Worm (Caenorhabditis elegans): ENCODE results near the gene Y54G9A.7.

Gene Y54G9A.7

DNA sequence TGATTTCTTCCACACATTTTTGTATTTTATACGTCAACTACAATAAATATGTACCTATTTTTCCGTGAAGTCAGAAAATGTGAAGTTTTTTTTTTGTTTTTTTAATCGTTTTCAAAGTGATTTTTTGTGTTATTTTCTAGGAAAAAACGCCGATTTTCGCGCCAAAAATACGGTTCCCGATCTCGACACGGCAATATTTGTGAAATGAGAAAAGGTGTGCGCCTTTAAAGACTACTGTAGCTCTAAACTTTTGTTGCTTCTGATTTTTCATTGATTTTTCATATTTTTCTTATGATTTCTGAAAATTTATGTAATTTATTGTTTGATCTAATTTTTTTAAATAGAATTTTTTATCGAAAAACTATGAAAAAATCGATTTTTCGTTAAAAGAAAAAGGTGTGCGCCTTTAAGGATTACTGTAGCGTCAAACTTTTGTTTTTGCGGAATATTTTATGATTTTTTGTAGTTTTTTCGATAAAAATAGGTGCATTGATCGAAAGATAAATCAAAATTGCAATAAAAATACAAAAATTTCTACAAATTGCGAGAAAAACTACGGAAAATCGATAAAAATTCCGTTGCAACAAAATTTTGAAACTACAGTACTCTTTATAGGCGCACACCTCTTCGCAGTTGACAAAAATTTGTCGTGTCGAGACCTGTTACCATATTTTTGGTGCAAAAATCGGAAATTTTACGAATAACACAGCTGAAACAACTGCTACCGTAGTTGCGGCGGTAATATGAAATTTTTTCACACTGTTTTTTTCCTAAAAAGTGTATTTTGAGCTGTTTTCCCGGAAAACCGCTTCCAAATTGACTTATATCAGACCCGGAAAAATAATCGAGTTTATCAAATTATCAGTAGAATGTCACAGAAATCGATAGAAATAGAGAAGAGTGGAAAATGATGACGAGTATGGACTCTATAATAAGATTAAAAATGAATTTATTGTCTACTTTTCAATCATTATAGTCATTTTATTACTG, 30.0 kb downstream of the Y54G9A.7 start, which contains the start of gene kqt-3 (continued):
- TF ChIP-seq tbp1 (GFP tag; optimal IDR thresholded peaks at IDR 0.05): no peak
- no peak for TF ChIP-seq ztf-28 (GFP tag; IDR thresholded peaks at IDR 0.05)
- TF ChIP-seq sdz-38 (tag; optimal IDR thresholded peaks at IDR 0.05): no peak
- TF ChIP-seq ceh-100 (GFP tag; IDR thresholded peaks at IDR 0.05): no peak
- TF ChIP-seq lsl-1 (GFP tag; optimal IDR thresholded peaks at IDR 0.05): peak; percentile 87
- peak; percentile 69 for TF ChIP-seq xnd-1 (tag; optimal IDR thresholded peaks at IDR 0.05)
- peak; percentile 57 for TF ChIP-seq madf-8 (GFP tag; conservative IDR thresholded peaks at IDR 0.05)
- TF ChIP-seq unc-62 (GFP tag; optimal IDR thresholded peaks at IDR 0.05): no peak
- no peak for TF ChIP-seq let-526 (GFP tag; IDR thresholded peaks at IDR 0.05)
- no peak for TF ChIP-seq aptf-2 (GFP tag; conservative IDR thresholded peaks at IDR 0.05)
- no peak for TF ChIP-seq aptf-3 (GFP tag; IDR thresholded peaks at IDR 0.05)
- no peak for TF ChIP-seq rcor-1 (GFP tag; IDR thresholded peaks at IDR 0.05)

DNA sequence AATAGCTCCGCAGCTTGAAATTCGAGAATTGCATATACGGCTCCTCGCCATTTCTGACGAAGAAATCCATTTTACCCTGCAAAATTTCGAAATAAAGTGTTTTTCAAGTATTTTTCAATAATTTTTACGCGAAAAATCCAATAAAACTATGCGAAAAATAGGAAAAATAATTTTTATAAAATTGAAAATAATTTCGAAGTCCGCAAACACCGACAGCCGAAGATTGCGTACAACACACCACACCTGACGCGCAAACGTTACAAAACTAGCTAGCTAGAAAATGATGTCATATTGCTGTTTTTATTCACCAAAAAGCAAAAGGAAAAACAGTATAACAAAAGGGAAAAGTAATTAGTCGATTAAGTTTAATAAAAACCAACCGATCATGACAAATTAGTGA, 30.9 kb downstream of the Y54G9A.7 start, which contains the start of gene rpoa-1:
rpoa-1 (minus strand) TSS at position 84 of the 400 bp plus-strand sequence.
- no peak for TF ChIP-seq snpc-4 (GFP tag; optimal IDR thresholded peaks at IDR 0.05)
- peak in 1 of 4 experiments; percentile 8 for TF ChIP-seq snpc-4 (tag; optimal IDR thresholded peaks at IDR 0.05)
- TF ChIP-seq madf-8 (GFP tag; conservative IDR thresholded peaks at IDR 0.05): peak; percentile 18; the same call in 1 of the 2 replicates
- peak; percentile 36 for TF ChIP-seq lsl-1 (GFP tag; optimal IDR thresholded peaks at IDR 0.05)
- no peak for TF ChIP-seq cebp-1 (GFP tag; IDR thresholded peaks at IDR 0.05)
- TF ChIP-seq cebp-1 (tag; optimal IDR thresholded peaks at IDR 0.05): no peak
- peak; percentile 57; the same call in 1 of the 2 replicates for TF ChIP-seq madf-6 (GFP tag; IDR thresholded peaks at IDR 0.05)

DNA sequence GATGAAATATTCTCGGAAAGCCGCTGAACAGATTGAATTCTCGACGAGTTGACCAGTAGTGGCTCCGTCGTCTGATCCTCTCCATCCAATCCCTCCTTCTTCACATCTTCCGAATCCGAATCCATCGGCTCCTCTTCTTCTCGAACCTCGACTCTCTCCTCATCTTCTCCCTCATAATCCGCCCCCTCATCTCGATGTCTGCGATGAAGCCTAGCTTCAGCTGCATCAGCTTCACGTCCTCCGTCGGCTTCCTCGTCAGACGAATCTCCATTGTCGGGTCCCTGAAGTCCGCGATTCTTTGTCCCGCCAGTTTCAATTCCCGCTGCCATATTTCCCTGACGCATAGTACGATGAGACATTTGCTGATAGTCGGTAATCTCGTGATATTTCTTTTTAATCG, 40.0 kb downstream of the Y54G9A.7 start:
- TF ChIP-seq B0336.3 (GFP tag; IDR thresholded peaks at IDR 0.05) (no peak), sdz-38 (tag; optimal IDR thresholded peaks at IDR 0.05) (no peak), zfh-2 (GFP tag; conservative IDR thresholded peaks at IDR 0.05) (peak; percentile 62), die-1 (tag; optimal IDR thresholded peaks at IDR 0.05) (no peak)

DNA sequence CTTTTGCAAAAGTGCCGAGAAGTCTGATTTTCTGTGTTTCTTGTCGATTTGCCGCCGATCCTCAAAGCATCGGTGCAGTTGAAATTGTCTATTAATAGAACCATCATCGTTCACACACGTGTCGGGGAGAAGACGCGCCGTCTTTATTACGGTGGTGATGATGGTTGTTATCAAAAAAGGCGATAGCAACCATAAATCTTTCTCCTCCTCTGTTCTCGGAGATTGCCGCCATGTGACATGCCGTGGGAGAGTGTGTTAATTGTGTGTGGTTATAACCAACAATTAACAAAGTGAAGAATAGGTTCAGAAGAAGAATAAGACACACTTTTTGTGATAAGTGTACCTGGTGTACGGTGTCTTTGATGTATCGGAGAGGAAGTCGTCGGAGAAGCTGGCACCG, 44.5 kb downstream of the Y54G9A.7 start:
- no peak for TF ChIP-seq rpc-1 (optimal IDR thresholded peaks at IDR 0.05)
- TF ChIP-seq rpc-1 (tag; optimal IDR thresholded peaks at IDR 0.05): no peak
- TF ChIP-seq tbx-9 (tag; optimal IDR thresholded peaks at IDR 0.05; ENCODE audit: borderline replicate concordance): no peak
- TF ChIP-seq dpl-1 (GFP tag; optimal IDR thresholded peaks at IDR 0.05): no peak
- no peak for TF ChIP-seq ceh-58 (GFP tag; IDR thresholded peaks at IDR 0.05)
- TF ChIP-seq T07F8.4 (tag; optimal IDR thresholded peaks at IDR 0.05): no peak
- TF ChIP-seq somi-1 (GFP tag; optimal IDR thresholded peaks at IDR 0.05): peak; percentile 21
- peak; percentile 40 for TF ChIP-seq ztf-26 (tag; optimal IDR thresholded peaks at IDR 0.05)
- no peak for TF ChIP-seq egrh-3 (GFP tag; IDR thresholded peaks at IDR 0.05)
- TF ChIP-seq ceh-91 (GFP tag; IDR thresholded peaks at IDR 0.05): no peak
- TF ChIP-seq lin-26 (GFP tag; IDR thresholded peaks at IDR 0.05): 0 out of 2 replicates have a peak, but pooled peaks have one; percentile 41
- no peak for TF ChIP-seq ztf-25 (GFP tag; IDR thresholded peaks at IDR 0.05)
- TF ChIP-seq lin-40 (tag; optimal IDR thresholded peaks at IDR 0.05): peak; percentile 49
- TF ChIP-seq tbp1 (GFP tag; optimal IDR thresholded peaks at IDR 0.05): no peak
- peak; percentile 7 for TF ChIP-seq ceh-27 (GFP tag; optimal IDR thresholded peaks at IDR 0.05)

All from whole organism, young adult.